Worm (Caenorhabditis elegans): ENCODE results near the gene ric-4.

DNA sequence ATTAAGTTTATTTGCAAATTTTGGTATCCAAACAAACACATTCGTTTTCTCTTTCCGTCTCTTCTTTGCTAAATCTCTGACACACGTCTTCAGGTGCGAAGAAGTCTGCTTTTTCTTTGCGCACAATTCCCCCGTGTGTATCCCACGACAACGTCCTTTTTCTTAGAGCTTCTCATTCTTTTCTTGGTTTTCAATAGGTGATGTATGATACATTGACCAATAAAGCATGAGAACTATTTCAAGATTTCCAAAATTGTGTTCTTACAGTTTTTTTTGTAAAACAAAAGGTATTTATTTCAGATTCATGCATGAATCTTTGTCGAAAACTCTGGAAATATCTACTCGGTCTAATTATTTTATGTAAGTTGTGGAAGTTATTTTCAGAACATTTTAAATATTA is 19.6 kb upstream of the ric-4 start, which contains the start of gene B0024.15:
- no peak for TF ChIP-seq madf-3 (GFP tag; IDR thresholded peaks at IDR 0.05)
- TF ChIP-seq F37B4.10 (GFP tag; IDR thresholded peaks at IDR 0.05): no peak
- TF ChIP-seq F52B5.7 (tag; optimal IDR thresholded peaks at IDR 0.05): no peak
